Worm (Caenorhabditis elegans) whole organism, L3 larva: ENCODE measurements around the gene Y73F8A.13.
A peak's percentile ranks its signal among the peaks of the same experiment; 100 is the strongest.
"Not testable (repeated sequence)": the region's sequence is repeated elsewhere in the genome, so short reads cannot be mapped to it uniquely, and the experiment has no call there.

Experiments
- R02D3.7 ChIP-seq: fragments of 150-350 bp; optimal IDR thresholded peaks from 2 replicates; lab custom pipeline; 2014; ENCODE audit warnings: missing biosample characterization, missing genetic modification characterization
- ZK546.5 ChIP-seq: sonication (generic microtip); optimal IDR thresholded peaks from 2 replicates; lab custom pipeline; 2017; ENCODE audit warnings: missing biosample characterization, missing genetic modification characterization
- aly-2 ChIP-seq: fragments of 150-350 bp; optimal IDR thresholded peaks from 2 replicates; lab custom pipeline; 2014; ENCODE audit warnings: missing biosample characterization, missing genetic modification characterization
- ama-1 ChIP-seq: fragments of 150-350 bp; optimal IDR thresholded peaks from 2 replicates; lab custom pipeline; 2018
- ceh-16 ChIP-seq: sonication (generic microtip); optimal IDR thresholded peaks from 2 replicates; lab custom pipeline; 2017; ENCODE audit warnings: missing biosample characterization, missing genetic modification characterization
- ceh-28 ChIP-seq: fragments of 150-350 bp; optimal IDR thresholded peaks from 2 replicates; lab custom pipeline; 2014; ENCODE audit warnings: missing biosample characterization, missing genetic modification reagents, missing genetic modification characterization
- ceh-82 ChIP-seq: fragments of 150-350 bp; optimal IDR thresholded peaks from 2 replicates; lab custom pipeline; 2014; ENCODE audit warnings: missing biosample characterization, missing genetic modification characterization
- egl-27 ChIP-seq: sonication (generic microtip); optimal IDR thresholded peaks from 4 replicates; lab custom pipeline; 2017; ENCODE audit warnings: missing biosample characterization, missing genetic modification reagents, missing genetic modification characterization
- egl-5 ChIP-seq: fragments of 150-350 bp; optimal IDR thresholded peaks from 2 replicates; lab custom pipeline; 2017; ENCODE audit warnings: missing biosample characterization, missing genetic modification reagents, missing genetic modification characterization, inconsistent platforms
- elt-1 ChIP-seq: fragments of 150-350 bp; optimal IDR thresholded peaks from 2 replicates; lab custom pipeline; 2014; ENCODE audit warnings: missing biosample characterization, missing genetic modification characterization
- elt-2 ChIP-seq: sonication (generic microtip); optimal IDR thresholded peaks from 2 replicates; lab custom pipeline; 2016; ENCODE audit warnings: missing genetic modification reagents, mild to moderate bottlenecking, missing genetic modification characterization, missing compliant biosample characterization
- elt-3 ChIP-seq, 3 experiments: fragments of 150-350 bp in 1 of 3; sonication (generic microtip) in 2 of 3; optimal IDR thresholded peaks; 2 replicates in 2 of 3; 4 replicates in 1 of 3; lab custom pipeline; 2014 to 2017; ENCODE audit warnings: missing biosample characterization in 3 of 3, missing genetic modification characterization in 3 of 3
- eor-1 ChIP-seq, 2 experiments: fragments of 150-350 bp; optimal IDR thresholded peaks; 2 replicates each; lab custom pipeline; 2014 to 2018; ENCODE audit warnings: missing biosample characterization in 2 of 2, missing genetic modification characterization in 2 of 2
- fkh-2 ChIP-seq: fragments of 150-350 bp; optimal IDR thresholded peaks from 2 replicates; lab custom pipeline; 2014; ENCODE audit warnings: missing biosample characterization, missing genetic modification reagents, missing genetic modification characterization
- fos-1 ChIP-seq: fragments of 150-350 bp; optimal IDR thresholded peaks from 2 replicates; lab custom pipeline; 2014; ENCODE audit warnings: missing biosample characterization, missing genetic modification characterization
- hmg-11 ChIP-seq: sonication (generic microtip); optimal IDR thresholded peaks from 2 replicates; lab custom pipeline; 2016; ENCODE audit warnings: missing genetic modification characterization, missing compliant biosample characterization
- jun-1 ChIP-seq: fragments of 150-350 bp; optimal IDR thresholded peaks from 2 replicates; lab custom pipeline; 2014; ENCODE audit warnings: missing biosample characterization, missing genetic modification reagents, missing genetic modification characterization
- lin-15B ChIP-seq: fragments of 150-350 bp; optimal IDR thresholded peaks from 2 replicates; lab custom pipeline; 2014; ENCODE audit warnings: missing biosample characterization, missing genetic modification characterization
- lin-39 ChIP-seq: fragments of 150-350 bp; optimal IDR thresholded peaks from 2 replicates; lab custom pipeline; 2018; ENCODE audit warnings: missing biosample characterization, missing genetic modification reagents, missing genetic modification characterization
- mdl-1 ChIP-seq: fragments of 150-350 bp; optimal IDR thresholded peaks from 2 replicates; lab custom pipeline; 2014; ENCODE audit warnings: missing biosample characterization, missing genetic modification characterization
- nhr-12 ChIP-seq: fragments of 150-350 bp; optimal IDR thresholded peaks from 2 replicates; lab custom pipeline; 2014; ENCODE audit warnings: missing biosample characterization, missing genetic modification characterization
- nhr-23 ChIP-seq: fragments of 150-350 bp; optimal IDR thresholded peaks from 2 replicates; lab custom pipeline; 2014; ENCODE audit warnings: missing biosample characterization, missing genetic modification reagents, missing genetic modification characterization
- nhr-237 ChIP-seq: fragments of 150-350 bp; optimal IDR thresholded peaks from 2 replicates; lab custom pipeline; 2014; ENCODE audit warnings: missing biosample characterization, missing genetic modification characterization
- nhr-25 ChIP-seq: sonication (generic microtip); optimal IDR thresholded peaks from 2 replicates; lab custom pipeline; 2017; ENCODE audit warnings: missing biosample characterization, missing genetic modification characterization
- nhr-28 ChIP-seq: fragments of 150-350 bp; optimal IDR thresholded peaks from 2 replicates; lab custom pipeline; 2014; ENCODE audit warnings: missing biosample characterization, missing genetic modification characterization
- nhr-43 ChIP-seq: sonication (generic microtip); optimal IDR thresholded peaks from 2 replicates; lab custom pipeline; 2016; ENCODE audit warnings: mild to moderate bottlenecking, missing genetic modification characterization, missing compliant biosample characterization; ENCODE audit not compliant: poor library complexity, severe bottlenecking
- nhr-67 ChIP-seq: fragments of 150-350 bp; optimal IDR thresholded peaks from 2 replicates; lab custom pipeline; 2014; ENCODE audit warnings: missing biosample characterization, missing genetic modification characterization
- nhr-77 ChIP-seq: fragments of 150-350 bp; optimal IDR thresholded peaks from 2 replicates; lab custom pipeline; 2014; ENCODE audit warnings: missing biosample characterization, missing genetic modification characterization
- pha-4 ChIP-seq: fragments of 150-350 bp; optimal IDR thresholded peaks from 2 replicates; lab custom pipeline; 2014; ENCODE audit warnings: missing biosample characterization, missing genetic modification reagents, missing genetic modification characterization
- tbx-2 ChIP-seq: sonication (generic microtip); optimal IDR thresholded peaks from 2 replicates; lab custom pipeline; 2016; ENCODE audit warnings: mild to moderate bottlenecking, missing genetic modification characterization, missing compliant biosample characterization
- unc-62 ChIP-seq: fragments of 150-350 bp; sonication (generic microtip); optimal IDR thresholded peaks from 4 replicates; lab custom pipeline; 2014; ENCODE audit warnings: missing biosample characterization, missing genetic modification reagents, missing genetic modification characterization
- zag-1 ChIP-seq: fragments of 150-350 bp; optimal IDR thresholded peaks from 2 replicates; lab custom pipeline; 2014; ENCODE audit warnings: missing biosample characterization, missing genetic modification characterization
- ztf-11 ChIP-seq: fragments of 150-350 bp; optimal IDR thresholded peaks from 2 replicates; lab custom pipeline; 2014; ENCODE audit warnings: missing biosample characterization, missing genetic modification characterization
- ztf-4 ChIP-seq: fragments of 150-350 bp; optimal IDR thresholded peaks from 2 replicates; lab custom pipeline; 2014; ENCODE audit warnings: missing biosample characterization, missing genetic modification characterization

Gene Y73F8A.13

DNA sequence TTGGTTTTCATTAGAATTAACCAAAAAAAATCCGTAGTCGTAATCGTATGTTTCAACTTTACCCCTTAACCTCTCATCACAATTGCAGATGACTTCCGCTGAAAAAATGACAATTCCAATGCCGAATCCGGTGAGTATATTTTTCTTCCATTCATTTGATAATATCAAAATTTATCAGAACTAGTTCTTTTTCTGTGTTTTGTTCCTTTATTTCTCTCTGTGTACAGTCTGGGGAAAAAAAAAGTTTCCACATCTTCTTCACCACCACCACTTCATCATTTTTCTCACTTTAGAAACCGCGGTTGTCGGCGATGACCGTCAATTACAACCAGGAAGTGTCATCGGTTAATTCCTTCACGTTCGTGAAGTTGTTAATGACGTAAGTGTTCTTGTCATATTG lies 9.9 kb upstream of the Y73F8A.13 start, which contains the start of gene best-21:
TSS of gene best-21 (plus strand) at position 301 of the 400 bp plus-strand sequence.
- TF ChIP-seq nhr-23 (tag; lab: Kevin White, UChicago) (peak; percentile 20), ceh-28 (peak; percentile 9), nhr-237 (tag; lab: Kevin White, UChicago) (no peak), R02D3.7 (tag; lab: Kevin White, UChicago) (no peak)
- TF ChIP-seq, all 47 proteins: peak for 2

DNA sequence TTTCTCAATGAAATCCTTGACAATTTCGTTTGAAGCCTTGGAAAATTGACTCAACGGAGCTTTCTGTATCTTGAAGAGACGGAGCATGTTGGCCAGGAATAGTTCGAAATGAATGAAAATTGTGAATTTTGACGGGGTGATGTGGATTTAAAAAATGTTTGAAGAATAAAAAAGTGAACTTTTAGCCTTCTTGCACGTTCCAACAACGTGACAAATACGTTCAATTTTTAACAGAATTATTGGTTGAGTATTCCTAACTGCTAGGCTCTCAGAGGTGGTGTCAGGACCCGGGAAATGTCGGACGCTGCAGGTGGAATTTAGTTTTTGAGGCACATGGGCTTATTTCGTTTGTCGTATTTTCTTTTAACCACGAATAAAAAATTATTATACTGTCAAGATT lies 457 bp upstream of the Y73F8A.13 start, which contains the start of gene Y73F8A.12:
TSS of gene Y73F8A.12 (minus strand) at position 101 of the 400 bp plus-strand sequence.
- TF ChIP-seq ZK546.5, tbx-2, ceh-82 (tag; lab: Kevin White, UChicago): not testable (repeated sequence)

DNA sequence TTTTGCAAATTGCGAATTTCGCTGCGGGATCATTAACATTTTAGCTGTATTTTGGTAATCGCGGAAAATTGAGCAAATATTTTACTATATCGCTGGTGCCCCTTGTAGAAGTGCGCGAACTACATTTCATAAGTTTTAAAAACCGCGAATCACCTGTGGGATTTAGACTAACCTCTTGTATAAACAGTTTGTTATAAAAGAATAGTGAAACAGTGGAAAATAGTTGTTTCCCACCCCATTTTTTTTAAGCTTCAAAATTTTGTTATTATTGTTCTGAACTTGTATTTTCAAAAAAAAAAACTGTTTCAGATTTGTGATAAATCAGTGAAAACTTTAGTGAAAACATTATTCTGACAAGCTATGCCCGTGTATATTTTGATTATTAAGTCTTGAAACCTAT lies 3.5 kb downstream of the Y73F8A.13 start:
- TF ChIP-seq zag-1 (tag; lab: Kevin White, UChicago) (no peak), ZK546.5 (tag; lab: Kevin White, UChicago) (no peak), lin-39 (tag; lab: Kevin White, UChicago) (no peak), ama-1 (lab: Kevin White, UChicago) (no peak), fkh-2 (no peak)

DNA sequence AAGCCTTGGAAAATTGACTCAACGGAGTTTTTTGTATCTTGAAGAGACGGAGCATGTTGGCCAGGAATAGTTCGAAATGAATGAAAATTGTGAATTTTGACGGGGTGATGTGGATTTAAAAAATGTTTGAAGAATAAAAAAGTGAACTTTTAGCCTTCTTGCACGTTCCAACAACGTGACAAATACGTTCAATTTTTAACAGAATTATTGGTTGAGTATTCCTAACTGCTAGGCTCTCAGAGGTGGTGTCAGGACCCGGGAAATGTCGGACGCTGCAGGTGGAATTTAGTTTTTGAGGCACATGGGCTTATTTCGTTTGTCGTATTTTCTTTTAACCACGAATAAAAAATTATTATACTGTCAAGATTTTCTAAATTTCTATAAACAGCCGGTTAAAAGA lies 6.9 kb downstream of the Y73F8A.13 start, which contains the start of gene Y73F8A.14:
TSS of gene Y73F8A.14 (minus strand) at position 101 of the 400 bp plus-strand sequence.
- not testable (repeated sequence) for TF ChIP-seq nhr-237 (tag; lab: Kevin White, UChicago); nhr-77 (tag; lab: Kevin White, UChicago); fkh-2

DNA sequence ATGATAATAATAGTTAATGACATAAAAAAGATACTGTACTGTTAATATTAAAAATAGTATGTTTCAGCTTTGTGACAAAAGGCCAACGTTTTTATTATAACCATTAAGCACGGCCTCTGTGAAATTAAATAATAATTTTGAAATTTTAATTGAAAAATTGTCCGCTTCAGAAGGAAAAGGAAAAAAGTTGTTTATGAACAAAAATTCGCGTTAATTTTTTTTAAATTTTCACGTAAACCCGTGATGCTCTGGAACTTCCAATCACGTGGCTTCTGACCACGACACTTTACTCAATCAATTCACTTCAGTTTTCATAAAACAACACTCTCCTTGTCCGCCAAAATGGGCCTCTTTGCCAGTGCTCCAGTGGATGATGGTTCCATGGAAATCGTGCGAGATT lies 9.2 kb downstream of the Y73F8A.13 start, which contains the start of gene Y73F8A.15:
TSS of gene Y73F8A.15 (plus strand) at position 301 of the 400 bp plus-strand sequence.
- no peak for TF ChIP-seq hmg-11
- TF ChIP-seq fos-1 (tag; lab: Kevin White, UChicago) = no peak
- TF ChIP-seq elt-1 (tag; lab: Kevin White, UChicago) = no peak
- TF ChIP-seq ztf-11 (tag; lab: Kevin White, UChicago) = no peak
- TF ChIP-seq fkh-2 = no peak
- TF ChIP-seq nhr-43 = no peak
- TF ChIP-seq ama-1 (lab: Kevin White, UChicago) = no peak
- TF ChIP-seq nhr-28 (tag; lab: Kevin White, UChicago) = no peak
- no peak for TF ChIP-seq mdl-1 (tag; lab: Kevin White, UChicago)
- no peak for TF ChIP-seq egl-5 (tag; lab: Kevin White, UChicago)
- TF ChIP-seq nhr-67 (tag; lab: Kevin White, UChicago) = no peak
- no peak for TF ChIP-seq elt-2 (tag; lab: Kevin White, UChicago)
- no peak for TF ChIP-seq nhr-25 (tag; lab: Kevin White, UChicago)
- no peak for TF ChIP-seq lin-15B

DNA sequence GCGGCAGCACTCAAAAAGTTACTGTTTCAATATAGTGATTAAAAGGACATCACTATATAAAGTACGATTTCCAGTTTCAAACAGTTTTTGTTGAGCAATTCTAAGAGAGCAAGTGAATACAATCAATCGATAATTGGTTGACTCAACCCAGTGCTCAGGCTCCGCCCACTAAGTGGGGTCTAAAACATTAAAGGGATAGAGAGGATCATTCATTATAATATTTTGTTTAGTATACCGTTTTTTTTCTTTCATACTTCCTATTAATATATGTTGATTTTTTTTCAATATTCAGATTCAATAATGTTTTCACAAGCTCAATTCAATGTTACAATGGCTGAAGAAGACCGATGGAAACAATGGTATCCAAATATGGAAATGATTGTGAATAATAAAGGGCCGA lies 11.5 kb downstream of the Y73F8A.13 start, which contains the start of gene tbx-39:
TSS of gene tbx-39 (plus strand) at position 301 of the 400 bp plus-strand sequence.
- TF ChIP-seq eor-1 (tag; optimal IDR thresholded peaks at IDR 0.05; lab: Kevin White, UChicago) (no peak), lin-15B (no peak), unc-62 (GFP tag; lab: Kevin White, UChicago) (no peak), jun-1 (no peak), elt-2 (tag; lab: Kevin White, UChicago) (no peak), nhr-237 (tag; lab: Kevin White, UChicago) (no peak)

DNA sequence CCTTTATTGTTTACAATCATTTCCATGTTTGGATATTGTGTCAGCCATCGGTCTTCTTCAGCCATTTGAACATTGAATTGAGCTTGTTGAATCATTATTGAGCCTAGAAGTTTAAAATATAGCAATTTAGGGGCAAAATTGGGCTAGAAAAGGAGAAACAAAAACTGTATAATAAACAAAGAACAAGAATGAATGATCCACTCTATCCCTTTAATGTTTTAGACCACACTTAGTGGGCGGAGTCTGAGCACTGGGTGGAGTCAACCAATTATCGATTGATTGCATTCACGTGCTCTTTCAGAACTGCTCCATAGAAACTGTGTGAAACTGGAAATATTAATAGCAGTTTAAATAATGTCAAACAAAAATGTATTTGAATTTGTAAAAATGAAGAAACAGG lies 16.0 kb downstream of the Y73F8A.13 start, which contains the start of gene tbx-40:
TSS of gene tbx-40 (minus strand) at position 101 of the 400 bp plus-strand sequence.
- no peak for TF ChIP-seq R02D3.7 (tag; lab: Kevin White, UChicago)
- TF ChIP-seq fkh-2 = no peak
- TF ChIP-seq pha-4 (tag; lab: Kevin White, UChicago) = no peak
- no peak for TF ChIP-seq nhr-77 (tag; lab: Kevin White, UChicago)
- no peak for TF ChIP-seq egl-5 (tag; lab: Kevin White, UChicago)
- TF ChIP-seq lin-39 (tag; lab: Kevin White, UChicago) = no peak
- no peak for TF ChIP-seq lin-15B
- no peak for TF ChIP-seq jun-1
- TF ChIP-seq ama-1 (lab: Kevin White, UChicago) = no peak
- TF ChIP-seq ztf-4 = no peak
- no peak for TF ChIP-seq egl-27
- no peak for TF ChIP-seq eor-1 (tag; optimal IDR thresholded peaks at IDR 0.05; lab: Kevin White, UChicago)
- TF ChIP-seq nhr-12 (tag; lab: Kevin White, UChicago) = no peak
- no peak for TF ChIP-seq nhr-67 (tag; lab: Kevin White, UChicago)
- TF ChIP-seq fos-1 (tag; lab: Kevin White, UChicago) = no peak
- no peak for TF ChIP-seq ceh-16 (tag; lab: Kevin White, UChicago)
- no peak for TF ChIP-seq nhr-237 (tag; lab: Kevin White, UChicago)
- TF ChIP-seq nhr-23 (tag; lab: Kevin White, UChicago) = no peak
- no peak for TF ChIP-seq aly-2 (tag; lab: Kevin White, UChicago)
- no peak for TF ChIP-seq elt-3 (tag; optimal IDR thresholded peaks at IDR 0.05; lab: Kevin White, UChicago)
